Fruit fly (Drosophila melanogaster): ENCODE data around the gene Kap3.

Gene Kap3

dm6 chrX:11295412-11296006 is 44.4 kb downstream of the Kap3 start:
- no peak for TF ChIP-seq Dif (GFP tag; optimal IDR thresholded peaks at IDR 0.05; ENCODE audit: partially characterized antibody)
- TF ChIP-seq Dfd (GFP tag; optimal IDR thresholded peaks at IDR 0.05): peak; percentile 52

dm6 chrX:11293567-11293966 is 46.3 kb downstream of the Kap3 start:
- TF ChIP-seq CG32264 (GFP tag; optimal IDR thresholded peaks at IDR 0.05): no peak
- no peak for TF ChIP-seq usp (GFP tag; optimal IDR thresholded peaks at IDR 0.05)
- no peak for TF ChIP-seq foxo (GFP tag; optimal IDR thresholded peaks at IDR 0.05)
- no peak for TF ChIP-seq OdsH (GFP tag; optimal IDR thresholded peaks at IDR 0.05)
- TF ChIP-seq Dfd (GFP tag; optimal IDR thresholded peaks at IDR 0.05): no peak
- TF ChIP-seq pan (optimal IDR thresholded peaks at IDR 0.05): no peak
- no peak for TF ChIP-seq jim (GFP tag; optimal IDR thresholded peaks at IDR 0.05)
- no peak for TF ChIP-seq Sp1 (GFP tag; optimal IDR thresholded peaks at IDR 0.05)

- TF ChIP-seq psq (GFP tag; optimal IDR thresholded peaks at IDR 0.05) (no peak), Myc (optimal IDR thresholded peaks at IDR 0.05) (no peak), sage (GFP tag; optimal IDR thresholded peaks at IDR 0.05) (no peak), rgr (GFP tag; optimal IDR thresholded peaks at IDR 0.05) (no peak)
Observed at dm6 chrX:11284993-11285392, 54.9 kb downstream of the Kap3 start.
